Worm (Caenorhabditis elegans) whole organism, L1 larva: Measurements from ENCODE around the gene rab-39.

Experiments used
- lin-13 ChIP-seq: fragments of 150-350 bp; optimal IDR thresholded peaks from 2 replicates; lab custom pipeline; 2014; ENCODE audit warnings: missing biosample characterization, missing genetic modification reagents, missing genetic modification characterization
- nhr-28 ChIP-seq: fragments of 150-350 bp; optimal IDR thresholded peaks from 2 replicates; lab custom pipeline; 2014; ENCODE audit warnings: missing biosample characterization, missing genetic modification characterization
- pqm-1 ChIP-seq: sonication (generic microtip); optimal IDR thresholded peaks from 3 replicates; lab custom pipeline; 2017; ENCODE audit warnings: missing biosample characterization, missing genetic modification characterization
- snpc-4 ChIP-seq: fragments of 150-350 bp; optimal IDR thresholded peaks from 2 replicates; lab custom pipeline; 2014; ENCODE audit warnings: missing biosample characterization, missing genetic modification characterization

DNA sequence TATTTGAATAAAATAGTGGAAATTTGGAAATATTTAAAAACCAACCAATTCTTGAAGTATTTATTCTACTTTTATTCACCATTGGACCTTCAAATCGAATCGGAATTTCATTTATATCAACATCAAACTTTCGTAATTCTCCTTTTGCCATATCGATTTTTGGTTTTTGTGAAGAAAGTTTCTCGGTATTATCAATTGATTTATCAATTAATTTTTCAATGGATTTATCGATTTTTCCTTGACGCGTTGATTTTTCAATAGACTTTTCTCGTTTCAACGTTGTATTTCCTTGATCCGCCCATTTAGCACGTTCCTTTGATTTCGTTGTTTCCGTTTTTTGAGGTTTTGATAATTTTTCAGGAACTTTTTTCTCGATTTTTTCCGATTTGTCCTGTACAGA, 46.7 kb upstream of the rab-39 start:
- no peak for TF ChIP-seq snpc-4 (tag; lab: Kevin White, UChicago)
- TF ChIP-seq nhr-28 (tag; lab: Kevin White, UChicago), result no peak
- no peak for TF ChIP-seq lin-13
- no peak for TF ChIP-seq pqm-1 (tag; lab: Kevin White, UChicago)
